Fruit fly (Drosophila melanogaster) ovary, adult (tissue): ENCODE measurements around the gene z.

Experiments
- CG17801 ChIP-seq: fragments of 200-800 bp; optimal IDR thresholded peaks from 2 replicates; lab custom pipeline; 2019; ENCODE audit warnings: missing biosample characterization, mild to moderate bottlenecking, missing genetic modification characterization, moderate library complexity; ENCODE audit not compliant: partially characterized antibody

The z gene

DNA sequence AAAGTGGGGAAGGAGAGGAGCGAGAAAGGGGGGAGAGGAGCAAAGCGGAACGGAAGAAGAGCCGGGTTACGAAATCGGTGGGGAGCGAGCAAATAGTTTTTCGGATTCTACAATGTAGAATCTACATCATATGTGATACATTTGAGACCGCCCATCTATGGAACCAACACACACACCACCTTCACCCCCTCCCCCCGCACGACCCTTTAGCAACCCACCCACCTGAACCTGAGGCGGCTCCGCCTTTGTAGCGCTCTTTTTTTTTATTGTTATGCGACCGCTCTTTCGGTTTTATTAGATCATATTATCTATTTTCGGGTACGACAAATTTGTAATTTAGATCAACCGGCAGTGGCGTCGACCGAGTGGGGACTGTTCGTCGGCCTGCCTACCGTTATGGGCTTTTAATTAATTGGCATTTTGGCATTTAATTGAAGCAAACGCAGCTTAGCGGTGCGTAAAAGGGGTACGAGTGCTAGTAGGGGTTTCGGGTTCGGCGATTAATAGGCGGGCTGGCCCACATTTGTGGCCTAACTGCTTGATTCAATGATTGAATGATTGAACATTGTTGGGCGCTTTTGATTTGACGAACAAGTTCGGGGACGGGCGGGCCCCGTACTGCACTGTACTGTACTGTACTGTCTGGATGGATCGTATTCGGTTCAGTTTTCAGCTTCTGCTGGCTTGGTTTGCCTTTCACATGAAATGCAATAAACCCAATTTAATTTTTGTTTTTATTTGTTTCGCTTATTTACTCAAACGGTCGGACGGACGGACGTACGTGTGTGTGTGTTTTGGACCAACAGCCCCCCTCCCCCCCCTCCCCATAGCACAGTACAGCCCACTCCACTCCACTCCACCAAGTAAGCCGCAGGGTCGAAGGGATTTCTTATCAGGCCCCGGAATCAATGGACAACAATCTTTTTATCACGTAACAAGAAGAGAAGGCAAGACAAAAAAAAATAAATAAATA, 14.1 kb downstream of the z start:
- TF ChIP-seq CG17801 (GFP tag; lab: Kevin White, UChicago): no peak

- no peak for TF ChIP-seq CG17801 (GFP tag; lab: Kevin White, UChicago)
Observed at dm6 chrX:2462919-2463544, 15.5 kb downstream of the z start.

DNA sequence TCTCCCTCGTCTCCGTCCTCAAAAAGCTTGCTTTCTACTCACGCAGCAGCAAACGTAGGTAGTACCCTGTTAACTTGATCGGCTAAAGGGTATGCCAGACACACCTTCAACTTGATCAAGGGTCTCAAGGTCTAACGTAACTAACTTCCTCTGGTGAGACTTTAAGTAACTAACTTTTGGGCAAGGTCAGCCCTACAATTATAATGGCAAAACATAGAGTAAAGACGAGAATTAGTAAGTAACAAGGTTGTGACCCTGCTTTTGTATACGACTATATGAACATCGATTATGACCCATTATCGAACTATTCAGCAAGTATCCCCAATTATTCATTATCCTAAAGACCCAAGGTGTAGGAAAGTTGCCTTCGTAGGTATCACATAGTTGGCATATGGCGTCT, 16.6 kb downstream of the z start:
- TF ChIP-seq CG17801 (GFP tag; lab: Kevin White, UChicago): no peak

DNA sequence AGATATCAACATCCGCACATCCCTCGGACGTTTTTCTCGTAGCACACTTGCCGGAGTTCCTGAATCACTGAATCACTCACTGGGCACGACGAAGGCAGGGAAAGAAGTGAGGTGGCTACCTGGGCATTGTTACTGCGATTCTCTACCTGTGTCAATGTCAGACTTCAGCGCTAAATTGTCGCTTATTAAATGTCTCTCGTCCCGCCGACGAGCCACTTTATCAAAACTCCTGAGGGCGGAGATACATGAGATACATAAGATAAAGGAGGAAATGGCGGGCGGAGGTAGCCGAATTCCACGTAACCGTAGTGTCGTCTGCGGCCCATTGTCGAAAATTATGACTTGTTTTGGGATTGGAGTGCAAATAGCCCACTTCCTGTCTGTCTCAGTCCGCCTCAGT, 18.1 kb downstream of the z start:
- no peak for TF ChIP-seq CG17801 (GFP tag; lab: Kevin White, UChicago)

- no peak for TF ChIP-seq CG17801 (GFP tag; lab: Kevin White, UChicago)
Observed at dm6 chrX:2466919-2467318, 19.4 kb downstream of the z start.

DNA sequence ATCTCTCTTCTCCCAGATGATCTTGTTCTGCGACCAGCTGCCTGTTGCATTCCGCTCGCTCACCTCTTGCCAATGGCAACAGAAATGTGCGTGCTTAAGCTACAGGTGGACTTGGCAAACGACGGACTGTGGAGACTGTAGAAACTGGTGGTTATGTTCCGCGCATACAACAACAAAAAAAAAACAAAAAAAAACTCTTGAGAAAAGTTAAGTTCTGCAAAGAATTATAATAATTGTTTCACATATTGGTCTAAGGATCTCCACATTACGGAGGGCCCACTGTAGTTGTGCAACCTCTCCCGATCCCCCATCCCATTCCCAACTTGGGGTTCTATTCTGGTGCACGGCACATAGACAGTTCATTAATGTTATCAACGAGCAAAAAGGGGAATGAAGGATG, 21.0 kb downstream of the z start:
- no peak for TF ChIP-seq CG17801 (GFP tag; lab: Kevin White, UChicago)

- no peak for TF ChIP-seq CG17801 (GFP tag; lab: Kevin White, UChicago)
Observed at dm6 chrX:2469843-2470442, 22.4 kb downstream of the z start, which contains the start of gene boi. Gene boi, minus strand, starts transcription at chrX:2470043.
